Worm (Caenorhabditis elegans): Measurements from ENCODE around the gene F23F1.10.

F23F1.10 gene

ce11 chrII:41914-42313 lies at the start of gene F23F1.10:
Gene F23F1.10 (minus strand): TSS chrII:41982.
- TF ChIP-seq ama-1 (optimal IDR thresholded peaks at IDR 0.05) = no peak
- no peak for TF ChIP-seq sea-1 (GFP tag; conservative IDR thresholded peaks at IDR 0.05)
- TF ChIP-seq hmg-4 (GFP tag; optimal IDR thresholded peaks at IDR 0.05) = no peak
- TF ChIP-seq tbx-37 (GFP tag; conservative IDR thresholded peaks at IDR 0.05) = no peak

- TF ChIP-seq tbx-11 (GFP tag; IDR thresholded peaks at IDR 0.05) = no peak
- TF ChIP-seq aly-1 (tag; optimal IDR thresholded peaks at IDR 0.05) = no peak
- no peak for TF ChIP-seq scrt-1 (GFP tag; IDR thresholded peaks at IDR 0.05)
- TF ChIP-seq hmg-4 (GFP tag; optimal IDR thresholded peaks at IDR 0.05) = no peak
- TF ChIP-seq ceh-13 (GFP tag; optimal IDR thresholded peaks at IDR 0.05) = no peak
- TF ChIP-seq hnd-1 (tag; optimal IDR thresholded peaks at IDR 0.05) = no peak
- no peak for TF ChIP-seq ets-7 (tag; optimal IDR thresholded peaks at IDR 0.05)
- TF ChIP-seq B0310.2 (tag; optimal IDR thresholded peaks at IDR 0.05) = no peak
- no peak for TF ChIP-seq F13C5.2 (tag; optimal IDR thresholded peaks at IDR 0.05)
- no peak for TF ChIP-seq hmbx-1 (tag; optimal IDR thresholded peaks at IDR 0.05)
- TF ChIP-seq sea-1 (GFP tag; conservative IDR thresholded peaks at IDR 0.05) = no peak
- TF ChIP-seq tbx-37 (GFP tag; conservative IDR thresholded peaks at IDR 0.05) = no peak
- TF ChIP-seq flt-1 (GFP tag; IDR thresholded peaks at IDR 0.05) = no peak
- no peak for TF ChIP-seq pes-1 (GFP tag; IDR thresholded peaks at IDR 0.05)
- no peak for TF ChIP-seq ama-1 (optimal IDR thresholded peaks at IDR 0.05)
- TF ChIP-seq tra-4 (tag; optimal IDR thresholded peaks at IDR 0.05) = no peak
- TF ChIP-seq ceh-36 (tag; optimal IDR thresholded peaks at IDR 0.05) = no peak
Measured at ce11 chrII:91419-91818, 49.6 kb upstream of the F23F1.10 start, which contains the start of gene mcat-1. Gene mcat-1 (minus strand): TSS chrII:91519.

ce11 chrII:87937-88336 lies 46.2 kb upstream of the F23F1.10 start:
- TF ChIP-seq ama-1 (optimal IDR thresholded peaks at IDR 0.05) = no peak
- TF ChIP-seq F13C5.2 (tag; optimal IDR thresholded peaks at IDR 0.05) = no peak
- TF ChIP-seq hmg-4 (GFP tag; optimal IDR thresholded peaks at IDR 0.05) = no peak
- TF ChIP-seq tra-4 (tag; optimal IDR thresholded peaks at IDR 0.05) = no peak
- TF ChIP-seq B0310.2 (tag; optimal IDR thresholded peaks at IDR 0.05) = no peak

ce11 chrII:86794-87193 lies 45.0 kb upstream of the F23F1.10 start:
- TF ChIP-seq aly-1 (tag; optimal IDR thresholded peaks at IDR 0.05) (no peak), sea-1 (GFP tag; conservative IDR thresholded peaks at IDR 0.05) (no peak), B0310.2 (tag; optimal IDR thresholded peaks at IDR 0.05) (no peak), scrt-1 (GFP tag; IDR thresholded peaks at IDR 0.05) (no peak), tbx-11 (GFP tag; IDR thresholded peaks at IDR 0.05) (no peak), ceh-13 (GFP tag; optimal IDR thresholded peaks at IDR 0.05) (no peak), tbx-37 (GFP tag; conservative IDR thresholded peaks at IDR 0.05) (no peak), ceh-36 (tag; optimal IDR thresholded peaks at IDR 0.05) (no peak), ama-1 (optimal IDR thresholded peaks at IDR 0.05) (no peak), F13C5.2 (tag; optimal IDR thresholded peaks at IDR 0.05) (no peak), tra-4 (tag; optimal IDR thresholded peaks at IDR 0.05) (no peak), hnd-1 (tag; optimal IDR thresholded peaks at IDR 0.05) (no peak), hmg-4 (GFP tag; optimal IDR thresholded peaks at IDR 0.05) (no peak), pes-1 (GFP tag; IDR thresholded peaks at IDR 0.05) (no peak), flt-1 (GFP tag; IDR thresholded peaks at IDR 0.05) (no peak)

- no peak for TF ChIP-seq hnd-1 (tag; optimal IDR thresholded peaks at IDR 0.05)
- TF ChIP-seq pes-1 (GFP tag; IDR thresholded peaks at IDR 0.05) = no peak
- TF ChIP-seq F13C5.2 (tag; optimal IDR thresholded peaks at IDR 0.05) = no peak
- TF ChIP-seq hmbx-1 (tag; optimal IDR thresholded peaks at IDR 0.05) = no peak
- TF ChIP-seq ets-7 (tag; optimal IDR thresholded peaks at IDR 0.05) = no peak
- TF ChIP-seq hmg-4 (GFP tag; optimal IDR thresholded peaks at IDR 0.05) = no peak
- TF ChIP-seq scrt-1 (GFP tag; IDR thresholded peaks at IDR 0.05) = no peak
- TF ChIP-seq ceh-13 (GFP tag; optimal IDR thresholded peaks at IDR 0.05) = no peak
- no peak for TF ChIP-seq B0310.2 (tag; optimal IDR thresholded peaks at IDR 0.05)
- TF ChIP-seq flt-1 (GFP tag; IDR thresholded peaks at IDR 0.05) = no peak
- TF ChIP-seq ceh-36 (tag; optimal IDR thresholded peaks at IDR 0.05) = no peak
- no peak for TF ChIP-seq tbx-37 (GFP tag; conservative IDR thresholded peaks at IDR 0.05)
- no peak for TF ChIP-seq ama-1 (optimal IDR thresholded peaks at IDR 0.05)
Measured at ce11 chrII:84134-84533, 42.4 kb upstream of the F23F1.10 start, which contains the start of gene C50D2.6. Gene C50D2.6 (plus strand): TSS chrII:84434.

ce11 chrII:79166-79565 lies 37.4 kb upstream of the F23F1.10 start, which contains the start of gene C23H3.9:
Gene C23H3.9 (minus strand): TSS chrII:79266.
- TF ChIP-seq ama-1 (optimal IDR thresholded peaks at IDR 0.05) (no peak), flt-1 (GFP tag; IDR thresholded peaks at IDR 0.05) (no peak), B0310.2 (tag; optimal IDR thresholded peaks at IDR 0.05) (no peak), tbx-37 (GFP tag; conservative IDR thresholded peaks at IDR 0.05) (no peak), ceh-13 (GFP tag; optimal IDR thresholded peaks at IDR 0.05) (no peak), pes-1 (GFP tag; IDR thresholded peaks at IDR 0.05) (no peak), ets-7 (tag; optimal IDR thresholded peaks at IDR 0.05) (no peak), tra-4 (tag; optimal IDR thresholded peaks at IDR 0.05) (no peak), hmg-4 (GFP tag; optimal IDR thresholded peaks at IDR 0.05) (no peak), ceh-36 (tag; optimal IDR thresholded peaks at IDR 0.05) (no peak), tbx-11 (GFP tag; IDR thresholded peaks at IDR 0.05) (no peak)

- TF ChIP-seq F13C5.2 (tag; optimal IDR thresholded peaks at IDR 0.05) (no peak), ama-1 (optimal IDR thresholded peaks at IDR 0.05) (no peak), ets-7 (tag; optimal IDR thresholded peaks at IDR 0.05) (no peak), tbx-37 (GFP tag; conservative IDR thresholded peaks at IDR 0.05) (no peak), tra-4 (tag; optimal IDR thresholded peaks at IDR 0.05) (no peak), ceh-13 (GFP tag; optimal IDR thresholded peaks at IDR 0.05) (no peak), sea-1 (GFP tag; conservative IDR thresholded peaks at IDR 0.05) (no peak), hnd-1 (tag; optimal IDR thresholded peaks at IDR 0.05) (no peak), hmg-4 (GFP tag; optimal IDR thresholded peaks at IDR 0.05) (no peak)
Measured at ce11 chrII:76662-77061, 34.9 kb upstream of the F23F1.10 start.

- TF ChIP-seq F13C5.2 (tag; optimal IDR thresholded peaks at IDR 0.05) = no peak
- TF ChIP-seq sea-1 (GFP tag; conservative IDR thresholded peaks at IDR 0.05) = no peak
- no peak for TF ChIP-seq scrt-1 (GFP tag; IDR thresholded peaks at IDR 0.05)
- TF ChIP-seq tbx-37 (GFP tag; conservative IDR thresholded peaks at IDR 0.05) = no peak
- TF ChIP-seq hmbx-1 (tag; optimal IDR thresholded peaks at IDR 0.05) = no peak
- no peak for TF ChIP-seq tbx-11 (GFP tag; IDR thresholded peaks at IDR 0.05)
- TF ChIP-seq tra-4 (tag; optimal IDR thresholded peaks at IDR 0.05) = no peak
- TF ChIP-seq ama-1 (optimal IDR thresholded peaks at IDR 0.05) = no peak
- TF ChIP-seq hnd-1 (tag; optimal IDR thresholded peaks at IDR 0.05) = no peak
- TF ChIP-seq ceh-36 (tag; optimal IDR thresholded peaks at IDR 0.05) = no peak
- TF ChIP-seq B0310.2 (tag; optimal IDR thresholded peaks at IDR 0.05) = no peak
Measured at ce11 chrII:75831-76230, 34.0 kb upstream of the F23F1.10 start.
